Fruit fly (Drosophila melanogaster) whole organism, embryonic: ENCODE data around the gene ssp.
A peak's percentile ranks its signal among the peaks of the same experiment; 100 is the strongest.

Experiments used
- Aef1 ChIP-seq: fragments of 200-800 bp; sonication (Bioruptor generic); IDR thresholded peaks from 3 replicates; pipeline ENCODE4 v1.3.6; 2022; ENCODE audit warnings: missing biosample characterization, missing genetic modification characterization
- Atf6 ChIP-seq: fragments of 200-800 bp; sonication (Bioruptor generic); IDR thresholded peaks from 2 replicates; pipeline ENCODE4 v1.3.6; 2022; ENCODE audit warnings: missing biosample characterization, missing genetic modification characterization
- Bteb2 ChIP-seq: fragments of 200-800 bp; sonication (Bioruptor generic); optimal IDR thresholded peaks from 2 replicates; lab custom pipeline; 2016; ENCODE audit warnings: missing biosample characterization, missing genetic modification characterization
- CG10565 ChIP-seq: fragments of 200-800 bp; sonication (Bioruptor generic); optimal IDR thresholded peaks from 3 replicates; lab custom pipeline; 2016; ENCODE audit warnings: missing biosample characterization, mild to moderate bottlenecking, missing genetic modification characterization
- CG11696 ChIP-seq: fragments of 200-800 bp; sonication (Bioruptor generic); IDR thresholded peaks from 2 replicates; pipeline ENCODE4 v1.3.6; 2022; ENCODE audit warnings: missing biosample characterization, missing genetic modification characterization
- CG12659 ChIP-seq: fragments of 200-800 bp; sonication (Bioruptor generic); optimal IDR thresholded peaks from 3 replicates; lab custom pipeline; 2017; ENCODE audit warnings: mild to moderate bottlenecking, missing biosample characterization, missing genetic modification reagents, missing genetic modification characterization
- CG13424 ChIP-seq: fragments of 200-800 bp; sonication (Bioruptor generic); optimal IDR thresholded peaks from 2 replicates; lab custom pipeline; 2019; ENCODE audit warnings: missing biosample characterization, mild to moderate bottlenecking, missing genetic modification characterization, moderate library complexity
- CG14860 ChIP-seq: fragments of 200-800 bp; sonication (Bioruptor generic); IDR thresholded peaks from 3 replicates; pipeline ENCODE4 v1.3.6; 2022; ENCODE audit warnings: missing biosample characterization, missing genetic modification characterization; ENCODE audit not compliant: partially characterized antibody
- CG17385 ChIP-seq: fragments of 200-800 bp; sonication (Bioruptor generic); optimal IDR thresholded peaks from 3 replicates; lab custom pipeline; 2018; ENCODE audit warnings: missing biosample characterization, mild to moderate bottlenecking, missing genetic modification characterization
- CG17568 ChIP-seq: fragments of 200-800 bp; sonication (Bioruptor generic); optimal IDR thresholded peaks from 2 replicates; lab custom pipeline; 2018; ENCODE audit warnings: missing biosample characterization, mild to moderate bottlenecking, missing genetic modification characterization, moderate library complexity
- CG17829 ChIP-seq: fragments of 200-800 bp; optimal IDR thresholded peaks from 2 replicates; lab custom pipeline; 2019; ENCODE audit warnings: missing biosample characterization, mild to moderate bottlenecking, missing genetic modification characterization, moderate library complexity
- CG18262 ChIP-seq: fragments of 200-800 bp; optimal IDR thresholded peaks from 3 replicates; lab custom pipeline; 2019; ENCODE audit warnings: missing biosample characterization, mild to moderate bottlenecking, missing genetic modification characterization, moderate library complexity
- CG30020 ChIP-seq: fragments of 200-800 bp; optimal IDR thresholded peaks from 2 replicates; lab custom pipeline; 2019; ENCODE audit warnings: missing biosample characterization, mild to moderate bottlenecking, missing genetic modification characterization, moderate library complexity
- CG30403 ChIP-seq: fragments of 200-800 bp; sonication (Bioruptor generic); optimal IDR thresholded peaks from 3 replicates; lab custom pipeline; 2016; ENCODE audit warnings: missing biosample characterization, missing genetic modification characterization
- CG4360 ChIP-seq: fragments of 200-800 bp; sonication (Bioruptor generic); IDR thresholded peaks from 2 replicates; pipeline ENCODE4 v1.3.6; 2022; ENCODE audit warnings: missing biosample characterization, missing genetic modification characterization
- CG7839 ChIP-seq: fragments of 200-800 bp; sonication (Bioruptor generic); optimal IDR thresholded peaks from 3 replicates; lab custom pipeline; 2018; ENCODE audit warnings: missing biosample characterization, mild to moderate bottlenecking, missing genetic modification characterization, moderate library complexity
- CG9215 ChIP-seq: fragments of 200-800 bp; sonication (Bioruptor generic); IDR thresholded peaks from 2 replicates; pipeline ENCODE4 v1.3.6; 2022; ENCODE audit warnings: missing biosample characterization, missing genetic modification characterization
- Dbx ChIP-seq: fragments of 200-800 bp; sonication (Bioruptor generic); IDR thresholded peaks from 3 replicates; pipeline ENCODE4 v1.3.6; 2022; ENCODE audit warnings: missing biosample characterization, missing genetic modification characterization
- E2f2 ChIP-seq: fragments of 200-800 bp; sonication (Bioruptor generic); IDR thresholded peaks from 2 replicates; pipeline ENCODE4 v1.3.6; 2022; ENCODE audit warnings: missing biosample characterization, missing genetic modification characterization
- Eip74EF ChIP-seq, 2 experiments: fragments of 200-800 bp in 1 of 2; fragments of >200 bp in 1 of 2; sonication (Bioruptor generic) in 1 of 2; optimal IDR thresholded peaks; 2 replicates each; lab custom pipeline; 2017 to 2019; ENCODE audit warnings: missing biosample characterization in 2 of 2, missing genetic modification characterization in 2 of 2, mild to moderate bottlenecking in 1 of 2, moderate library complexity in 1 of 2
- H2.0 ChIP-seq: fragments of 200-800 bp; sonication (Bioruptor generic); IDR thresholded peaks from 2 replicates; pipeline ENCODE4 v1.3.6; 2022; ENCODE audit warnings: missing biosample characterization, missing genetic modification characterization
- Hsf ChIP-seq: fragments of 200-800 bp; sonication (Bioruptor generic); optimal IDR thresholded peaks from 3 replicates; lab custom pipeline; 2016; ENCODE audit warnings: missing biosample characterization, missing genetic modification characterization
- NC2α ChIP-seq: fragments of 200-800 bp; sonication (Bioruptor generic); optimal IDR thresholded peaks from 2 replicates; lab custom pipeline; 2016; ENCODE audit warnings: missing biosample characterization, missing genetic modification characterization
- Nf-YB ChIP-seq: fragments of 200-800 bp; sonication (Bioruptor generic); optimal IDR thresholded peaks from 3 replicates; lab custom pipeline; 2019; ENCODE audit warnings: missing biosample characterization, mild to moderate bottlenecking, missing genetic modification characterization, moderate library complexity
- Side ChIP-seq: fragments of 200-800 bp; sonication (Bioruptor generic); optimal IDR thresholded peaks from 2 replicates; lab custom pipeline; 2016; ENCODE audit warnings: missing biosample characterization, missing genetic modification characterization
- Spps ChIP-seq: fragments of 200-800 bp; sonication (Bioruptor generic); optimal IDR thresholded peaks from 2 replicates; lab custom pipeline; 2018; ENCODE audit warnings: missing biosample characterization, mild to moderate bottlenecking, missing genetic modification characterization
- Xrp1 ChIP-seq: fragments of 200-800 bp; sonication (Bioruptor generic); IDR thresholded peaks from 2 replicates; pipeline ENCODE4 v1.3.6; 2022; ENCODE audit warnings: missing biosample characterization, missing genetic modification characterization
- al ChIP-seq: fragments of 200-800 bp; sonication (Bioruptor generic); IDR thresholded peaks from 2 replicates; pipeline ENCODE4 v1.3.6; 2022; ENCODE audit warnings: missing biosample characterization, missing genetic modification characterization
- ato ChIP-seq: fragments of 200-800 bp; sonication (Bioruptor generic); IDR thresholded peaks from 2 replicates; pipeline ENCODE4 v1.3.6; 2022; ENCODE audit warnings: missing biosample characterization, missing genetic modification characterization; ENCODE audit not compliant: partially characterized antibody
- bbx ChIP-seq: fragments of 200-800 bp; sonication (Bioruptor generic); IDR thresholded peaks from 2 replicates; pipeline ENCODE4 v1.3.6; 2022; ENCODE audit warnings: missing biosample characterization, missing genetic modification characterization; ENCODE audit not compliant: partially characterized antibody
- bsh ChIP-seq, 2 experiments: fragments of 200-800 bp; sonication (Bioruptor generic); optimal IDR thresholded peaks; 2 replicates each; lab custom pipeline; 2017 to 2018; ENCODE audit warnings: mild to moderate bottlenecking in 2 of 2, missing biosample characterization in 2 of 2, missing genetic modification characterization in 2 of 2, moderate library complexity in 1 of 2
- btn ChIP-seq: fragments of 200-800 bp; sonication (Bioruptor generic); optimal IDR thresholded peaks from 2 replicates; lab custom pipeline; 2016; ENCODE audit warnings: missing biosample characterization, missing genetic modification characterization
- disco-r ChIP-seq: fragments of 200-800 bp; sonication (Bioruptor generic); optimal IDR thresholded peaks from 2 replicates; lab custom pipeline; 2016; ENCODE audit warnings: missing biosample characterization, missing genetic modification characterization
- ems ChIP-seq: fragments of 200-800 bp; sonication (Bioruptor generic); optimal IDR thresholded peaks from 3 replicates; lab custom pipeline; 2016; ENCODE audit warnings: missing biosample characterization, missing genetic modification characterization
- ewg ChIP-seq: fragments of 200-800 bp; sonication (Bioruptor generic); optimal IDR thresholded peaks from 3 replicates; lab custom pipeline; 2017; ENCODE audit warnings: mild to moderate bottlenecking, missing biosample characterization, missing genetic modification reagents, missing genetic modification characterization
- exex ChIP-seq: fragments of 200-800 bp; sonication (Bioruptor generic); optimal IDR thresholded peaks from 4 replicates; lab custom pipeline; 2018; ENCODE audit warnings: missing biosample characterization, mild to moderate bottlenecking, missing genetic modification characterization, moderate library complexity
- fru ChIP-seq: fragments of >200 bp; optimal IDR thresholded peaks from 2 replicates; lab custom pipeline; 2017
- gcm2 ChIP-seq: fragments of 200-800 bp; sonication (Bioruptor generic); optimal IDR thresholded peaks from 2 replicates; lab custom pipeline; 2016; ENCODE audit warnings: missing biosample characterization, missing genetic modification characterization
- gfzf ChIP-seq: fragments of 200-800 bp; sonication (Bioruptor generic); optimal IDR thresholded peaks from 2 replicates; lab custom pipeline; 2016; ENCODE audit warnings: missing biosample characterization, mild to moderate bottlenecking, missing genetic modification characterization, moderate library complexity
- hth ChIP-seq: fragments of >200 bp; optimal IDR thresholded peaks from 2 replicates; lab custom pipeline; 2017; ENCODE audit warnings: inconsistent platforms
- kay ChIP-seq: fragments of 200-800 bp; sonication (Bioruptor generic); optimal IDR thresholded peaks from 2 replicates; lab custom pipeline; 2016; ENCODE audit warnings: missing biosample characterization, missing genetic modification characterization
- lbe ChIP-seq: fragments of 200-800 bp; sonication (Bioruptor generic); optimal IDR thresholded peaks from 2 replicates; lab custom pipeline; 2016; ENCODE audit warnings: missing biosample characterization, mild to moderate bottlenecking, missing genetic modification characterization
- lola ChIP-seq, 3 experiments: fragments of >200 bp in 2 of 3; fragments of 200-800 bp in 1 of 3; sonication (Bioruptor generic) in 1 of 3; optimal IDR thresholded peaks; 2 replicates each; lab custom pipeline; 2017 to 2019; ENCODE audit warnings: missing biosample characterization in 3 of 3, missing genetic modification characterization in 3 of 3, mild to moderate bottlenecking in 1 of 3, moderate library complexity in 1 of 3
- p53 ChIP-seq: fragments of 200-800 bp; sonication (Bioruptor generic); optimal IDR thresholded peaks from 2 replicates; lab custom pipeline; 2016; ENCODE audit warnings: missing biosample characterization, missing genetic modification characterization
- row ChIP-seq: fragments of 200-800 bp; sonication (Bioruptor generic); IDR thresholded peaks from 3 replicates; pipeline ENCODE4 v1.3.6; 2022; ENCODE audit warnings: missing biosample characterization, missing genetic modification characterization
- run ChIP-seq: fragments of 200-800 bp; sonication (Bioruptor generic); optimal IDR thresholded peaks from 3 replicates; lab custom pipeline; 2018; ENCODE audit warnings: missing biosample characterization, mild to moderate bottlenecking, missing genetic modification characterization
- schlank ChIP-seq: fragments of 200-800 bp; sonication (Bioruptor generic); optimal IDR thresholded peaks from 2 replicates; lab custom pipeline; 2018; ENCODE audit warnings: missing biosample characterization, mild to moderate bottlenecking, missing genetic modification characterization
- sd ChIP-seq: fragments of 200-800 bp; sonication (Bioruptor generic); optimal IDR thresholded peaks from 3 replicates; lab custom pipeline; 2018; ENCODE audit warnings: missing biosample characterization, mild to moderate bottlenecking, missing genetic modification characterization, moderate library complexity
- shn ChIP-seq: fragments of 200-800 bp; sonication (Bioruptor generic); optimal IDR thresholded peaks from 3 replicates; lab custom pipeline; 2016; ENCODE audit warnings: missing biosample characterization, missing genetic modification characterization
- vfl ChIP-seq: fragments of 200-800 bp; sonication (Bioruptor generic); optimal IDR thresholded peaks from 2 replicates; lab custom pipeline; 2016; ENCODE audit warnings: missing biosample characterization, missing genetic modification characterization
- vvl ChIP-seq: fragments of 200-800 bp; sonication (Bioruptor generic); IDR thresholded peaks from 2 replicates; pipeline ENCODE4 v1.3.6; 2022; ENCODE audit warnings: missing biosample characterization, missing genetic modification characterization

ssp gene

dm6 chr3L:12124975-12125374 lies 6.9 kb downstream of the ssp start, which contains the start of gene yps (continued):
- TF ChIP-seq shn (GFP tag; lab: Kevin White, UChicago) (peak; percentile 93), H2.0 (peak; percentile 84), CG9215 (GFP tag; lab: Robert Waterston, UW) (peak; percentile 32; the same call in 1 of the 2 replicates), sd (tag; lab: Kevin White, UChicago) (peak; percentile 77), Nf-YB (peak; percentile 77), NC2α (GFP tag; lab: Kevin White, UChicago) (peak; percentile 87), CG17568 (GFP tag; lab: Kevin White, UChicago) (peak; percentile 96), exex (tag; lab: Kevin White, UChicago) (peak; percentile 73), gcm2 (GFP tag; lab: Kevin White, UChicago) (peak; percentile 72), p53 (peak; percentile 95), CG11696 (peak; percentile 79), bsh (GFP tag; optimal IDR thresholded peaks at IDR 0.05; lab: Kevin White, UChicago) (peak; percentile 58 to 88), vfl (GFP tag; lab: Kevin White, UChicago) (peak; percentile 93), Side (GFP tag; lab: Kevin White, UChicago) (peak; percentile 97), CG17829 (tag; lab: Kevin White, UChicago) (peak; percentile 90), gfzf (GFP tag; lab: Kevin White, UChicago) (peak; percentile 39), Aef1 (GFP tag; lab: Robert Waterston, UW) (peak; percentile 65), ato (GFP tag; lab: Robert Waterston, UW) (peak; percentile 68), CG14860 (GFP tag; lab: Robert Waterston, UW) (0 out of 3 replicates have a peak, but pooled peaks have one; percentile 44), E2f2 (GFP tag; lab: Robert Waterston, UW) (peak; percentile 78), btn (GFP tag; lab: Kevin White, UChicago) (peak; percentile 88), lbe (GFP tag; lab: Kevin White, UChicago) (peak; percentile 89), Hsf (peak; percentile 90), CG12659 (GFP tag; lab: Kevin White, UChicago) (peak; percentile 98), ewg (peak; percentile 87), Eip74EF (GFP tag; optimal IDR thresholded peaks at IDR 0.05; lab: Kevin White, UChicago) (peak in 1 of 2 experiments; percentile 70), Bteb2 (GFP tag; lab: Kevin White, UChicago) (peak; percentile 93), Xrp1 (GFP tag; lab: Robert Waterston, UW) (peak; percentile 56; the same call in 1 of the 2 replicates), lola (GFP tag; optimal IDR thresholded peaks at IDR 0.05; lab: Kevin White, UChicago) (peak in 1 of 3 experiments; percentile 61), Atf6 (GFP tag; lab: Robert Waterston, UW) (peak; percentile 90), CG13424 (peak; percentile 75), Dbx (peak; percentile 92), bbx (GFP tag; lab: Robert Waterston, UW) (peak; percentile 88), kay (peak; percentile 71), CG30020 (tag; lab: Kevin White, UChicago) (peak; percentile 68), row (peak; percentile 52; the same call in 2 of the 3 replicates), al (GFP tag; lab: Robert Waterston, UW) (peak; percentile 73), hth (lab: Kevin White, UChicago) (no peak), CG30403 (GFP tag; lab: Kevin White, UChicago) (peak; percentile 88), run (tag; lab: Kevin White, UChicago) (peak; percentile 81), CG10565 (GFP tag; lab: Kevin White, UChicago) (no peak), CG4360 (GFP tag; lab: Robert Waterston, UW) (peak; percentile 71), CG7839 (tag; lab: Kevin White, UChicago) (peak; percentile 87), disco-r (GFP tag; lab: Kevin White, UChicago) (peak; percentile 95), CG18262 (tag; lab: Kevin White, UChicago) (peak; percentile 86), fru (lab: Kevin White, UChicago) (no peak), vvl (peak; percentile 97), ems (GFP tag; lab: Kevin White, UChicago) (peak; percentile 83), schlank (tag; lab: Kevin White, UChicago) (peak; percentile 97), CG17385 (GFP tag; lab: Kevin White, UChicago) (peak; percentile 92), Spps (tag; lab: Kevin White, UChicago) (peak; percentile 80)
